Fruit fly (Drosophila melanogaster) whole organism, embryonic: ENCODE measurements around the gene CG14787.
A peak's percentile ranks its signal among the peaks of the same experiment; 100 is the strongest.

Source experiments
- Ada2b ChIP-seq: fragments of 200-800 bp; sonication (Bioruptor generic); IDR thresholded peaks from 2 replicates; pipeline ENCODE4 v1.3.6; 2022; ENCODE audit warnings: missing biosample characterization, missing genetic modification characterization
- Atf3 ChIP-seq: fragments of 200-800 bp; sonication (Bioruptor generic); optimal IDR thresholded peaks from 3 replicates; lab custom pipeline; 2016; ENCODE audit warnings: missing biosample characterization, missing genetic modification characterization
- CG10431 ChIP-seq: fragments of 200-800 bp; sonication (Bioruptor generic); optimal IDR thresholded peaks from 3 replicates; lab custom pipeline; 2018; ENCODE audit warnings: missing biosample characterization, mild to moderate bottlenecking, missing genetic modification characterization
- CG10979 ChIP-seq: fragments of 200-800 bp; sonication (Bioruptor generic); optimal IDR thresholded peaks from 2 replicates; lab custom pipeline; 2018; ENCODE audit warnings: missing biosample characterization, mild to moderate bottlenecking, missing genetic modification characterization, moderate library complexity
- CG11695 ChIP-seq: fragments of 200-800 bp; sonication (Bioruptor generic); IDR thresholded peaks from 3 replicates; pipeline ENCODE4 v1.3.6; 2022; ENCODE audit warnings: missing biosample characterization, missing genetic modification characterization
- CG12219 ChIP-seq: fragments of 200-800 bp; sonication (Bioruptor generic); optimal IDR thresholded peaks from 3 replicates; lab custom pipeline; 2018; ENCODE audit warnings: missing biosample characterization, mild to moderate bottlenecking, missing genetic modification characterization
- CG12299 ChIP-seq: fragments of 200-800 bp; sonication (Bioruptor generic); optimal IDR thresholded peaks from 2 replicates; lab custom pipeline; 2018; ENCODE audit warnings: missing biosample characterization, mild to moderate bottlenecking, missing genetic modification characterization
- CG14441 ChIP-seq: fragments of 200-800 bp; sonication (Bioruptor generic); IDR thresholded peaks from 2 replicates; pipeline ENCODE4 v1.3.6; 2022; ENCODE audit warnings: missing biosample characterization, missing genetic modification characterization
- CG14965 ChIP-seq: fragments of 200-800 bp; sonication (Bioruptor generic); optimal IDR thresholded peaks from 2 replicates; lab custom pipeline; 2016; ENCODE audit warnings: missing biosample characterization, missing genetic modification characterization, borderline replicate concordance
- CG15514 ChIP-seq: fragments of 200-800 bp; sonication (Bioruptor generic); optimal IDR thresholded peaks from 3 replicates; lab custom pipeline; 2017; ENCODE audit warnings: missing biosample characterization, missing genetic modification characterization, mild to moderate bottlenecking, moderate library complexity, missing genetic modification reagents
- CG17829 ChIP-seq: fragments of 200-800 bp; optimal IDR thresholded peaks from 2 replicates; lab custom pipeline; 2019; ENCODE audit warnings: missing biosample characterization, mild to moderate bottlenecking, missing genetic modification characterization, moderate library complexity
- CG4730 ChIP-seq: fragments of 200-800 bp; sonication (Bioruptor generic); IDR thresholded peaks from 2 replicates; pipeline ENCODE4 v1.3.6; 2022; ENCODE audit warnings: missing biosample characterization, missing genetic modification characterization
- CG8281 ChIP-seq: fragments of 200-800 bp; sonication (Bioruptor generic); optimal IDR thresholded peaks from 2 replicates; lab custom pipeline; 2018; ENCODE audit warnings: missing biosample characterization, mild to moderate bottlenecking, missing genetic modification characterization, moderate library complexity
- CG9437 ChIP-seq: fragments of 200-800 bp; sonication (Bioruptor generic); optimal IDR thresholded peaks from 2 replicates; lab custom pipeline; 2018; ENCODE audit warnings: missing biosample characterization, mild to moderate bottlenecking, missing genetic modification characterization
- CG9609 ChIP-seq: fragments of 200-800 bp; sonication (Bioruptor generic); optimal IDR thresholded peaks from 3 replicates; lab custom pipeline; 2016; ENCODE audit warnings: missing biosample characterization, missing genetic modification characterization
- CG9797 ChIP-seq: fragments of 200-800 bp; sonication (Bioruptor generic); optimal IDR thresholded peaks from 3 replicates; lab custom pipeline; 2018; ENCODE audit warnings: missing biosample characterization, mild to moderate bottlenecking, missing genetic modification characterization
- Dip3 ChIP-seq: fragments of 200-800 bp; sonication (Bioruptor generic); optimal IDR thresholded peaks from 3 replicates; lab custom pipeline; 2016; ENCODE audit warnings: missing biosample characterization, missing genetic modification characterization
- Doc3 ChIP-seq: fragments of 200-800 bp; sonication (Bioruptor generic); IDR thresholded peaks from 3 replicates; pipeline ENCODE4 v1.3.6; 2022; ENCODE audit warnings: missing biosample characterization, missing genetic modification characterization; ENCODE audit not compliant: partially characterized antibody
- E2f2 ChIP-seq: fragments of 200-800 bp; sonication (Bioruptor generic); IDR thresholded peaks from 2 replicates; pipeline ENCODE4 v1.3.6; 2022; ENCODE audit warnings: missing biosample characterization, missing genetic modification characterization
- Hr39 ChIP-seq: fragments of >200 bp; optimal IDR thresholded peaks from 2 replicates; lab custom pipeline; 2017
- Hsf ChIP-seq: fragments of 200-800 bp; sonication (Bioruptor generic); optimal IDR thresholded peaks from 3 replicates; lab custom pipeline; 2016; ENCODE audit warnings: missing biosample characterization, missing genetic modification characterization
- MBD-R2 ChIP-seq: fragments of 200-800 bp; sonication (Bioruptor generic); IDR thresholded peaks from 2 replicates; pipeline ENCODE4 v1.3.6; 2022; ENCODE audit warnings: missing biosample characterization, missing genetic modification characterization
- NfI ChIP-seq: fragments of 200-800 bp; sonication (Bioruptor generic); optimal IDR thresholded peaks from 3 replicates; lab custom pipeline; 2018; ENCODE audit warnings: missing biosample characterization, mild to moderate bottlenecking, missing genetic modification characterization, moderate library complexity
- Usf ChIP-seq: fragments of 200-800 bp; sonication (Bioruptor generic); optimal IDR thresholded peaks from 2 replicates; lab custom pipeline; 2017; ENCODE audit warnings: missing genotype, missing biosample characterization, missing genetic modification characterization
- Vsx1 ChIP-seq: fragments of 200-800 bp; sonication (Bioruptor generic); optimal IDR thresholded peaks from 2 replicates; lab custom pipeline; 2017; ENCODE audit warnings: missing biosample characterization, mild to moderate bottlenecking, missing genetic modification characterization, missing genetic modification reagents
- Xrp1 ChIP-seq: fragments of 200-800 bp; sonication (Bioruptor generic); IDR thresholded peaks from 2 replicates; pipeline ENCODE4 v1.3.6; 2022; ENCODE audit warnings: missing biosample characterization, missing genetic modification characterization
- ac ChIP-seq: fragments of 200-800 bp; sonication (Bioruptor generic); optimal IDR thresholded peaks from 3 replicates; lab custom pipeline; 2017; ENCODE audit warnings: missing biosample characterization, mild to moderate bottlenecking, missing genetic modification characterization
- ase ChIP-seq: fragments of 200-800 bp; sonication (Bioruptor generic); IDR thresholded peaks from 3 replicates; pipeline ENCODE4 v1.3.6; 2022; ENCODE audit warnings: missing biosample characterization, missing genetic modification characterization
- ato ChIP-seq: fragments of 200-800 bp; sonication (Bioruptor generic); IDR thresholded peaks from 2 replicates; pipeline ENCODE4 v1.3.6; 2022; ENCODE audit warnings: missing biosample characterization, missing genetic modification characterization; ENCODE audit not compliant: partially characterized antibody
- az2 ChIP-seq: fragments of 200-800 bp; sonication (Bioruptor generic); optimal IDR thresholded peaks from 3 replicates; lab custom pipeline; 2016; ENCODE audit warnings: missing biosample characterization, missing genetic modification characterization
- cato ChIP-seq: fragments of 200-800 bp; sonication (Bioruptor generic); optimal IDR thresholded peaks from 2 replicates; lab custom pipeline; 2016; ENCODE audit warnings: missing biosample characterization, missing genetic modification characterization, borderline replicate concordance
- chinmo ChIP-seq: fragments of 200-800 bp; sonication (Bioruptor generic); IDR thresholded peaks from 4 replicates; pipeline ENCODE4 v1.3.6; 2022; ENCODE audit warnings: missing biosample characterization, missing genetic modification characterization; ENCODE audit not compliant: partially characterized antibody
- ci ChIP-seq: fragments of 200-800 bp; sonication (Bioruptor generic); IDR thresholded peaks from 3 replicates; pipeline ENCODE4 v1.3.6; 2022; ENCODE audit warnings: missing biosample characterization, missing genetic modification characterization
- crol ChIP-seq: fragments of 200-800 bp; sonication (Bioruptor generic); IDR thresholded peaks from 2 replicates; pipeline ENCODE4 v1.3.6; 2022; ENCODE audit warnings: missing biosample characterization, missing genetic modification characterization
- esg ChIP-seq: fragments of 200-800 bp; sonication (Bioruptor generic); conservative IDR thresholded peaks from 2 replicates; pipeline ENCODE4 v1.3.6; 2022; ENCODE audit warnings: missing biosample characterization, missing genetic modification characterization
- ftz-f1 ChIP-seq: fragments of 200-800 bp; sonication (Bioruptor generic); optimal IDR thresholded peaks from 2 replicates; lab custom pipeline; 2016; ENCODE audit warnings: missing biosample characterization, missing genetic modification characterization
- grn ChIP-seq: fragments of 200-800 bp; sonication (Bioruptor generic); optimal IDR thresholded peaks from 3 replicates; lab custom pipeline; 2017; ENCODE audit warnings: missing biosample characterization, missing genetic modification characterization
- gsb ChIP-seq: fragments of 200-800 bp; sonication (Bioruptor generic); IDR thresholded peaks from 2 replicates; pipeline ENCODE4 v1.3.6; 2022; ENCODE audit warnings: missing biosample characterization, missing genetic modification characterization
- ham ChIP-seq: fragments of 200-800 bp; sonication (Bioruptor generic); IDR thresholded peaks from 2 replicates; pipeline ENCODE4 v1.3.6; 2022; ENCODE audit warnings: missing biosample characterization, missing genetic modification characterization
- lbe ChIP-seq: fragments of 200-800 bp; sonication (Bioruptor generic); optimal IDR thresholded peaks from 2 replicates; lab custom pipeline; 2016; ENCODE audit warnings: missing biosample characterization, mild to moderate bottlenecking, missing genetic modification characterization
- nerfin-2 ChIP-seq: fragments of 200-800 bp; sonication (Bioruptor generic); IDR thresholded peaks from 2 replicates; pipeline ENCODE4 v1.3.6; 2022; ENCODE audit warnings: missing biosample characterization, missing genetic modification characterization; ENCODE audit not compliant: partially characterized antibody
- nom ChIP-seq: fragments of 200-800 bp; sonication (Bioruptor generic); optimal IDR thresholded peaks from 2 replicates; lab custom pipeline; 2017; ENCODE audit warnings: missing biosample characterization, missing genetic modification characterization, mild to moderate bottlenecking, moderate library complexity, missing genetic modification reagents
- peb ChIP-seq: fragments of 200-800 bp; sonication (Bioruptor generic); IDR thresholded peaks from 2 replicates; pipeline ENCODE4 v1.3.6; 2022; ENCODE audit warnings: missing biosample characterization, missing genetic modification characterization
- pho ChIP-seq: fragments of 200-800 bp; sonication (Bioruptor generic); optimal IDR thresholded peaks from 2 replicates; lab custom pipeline; 2016; ENCODE audit warnings: missing biosample characterization, missing genetic modification characterization
- pros ChIP-seq: fragments of 200-800 bp; sonication (Bioruptor generic); optimal IDR thresholded peaks from 3 replicates; lab custom pipeline; 2019; ENCODE audit warnings: missing biosample characterization, mild to moderate bottlenecking, missing genetic modification characterization, moderate library complexity
- salm ChIP-seq: fragments of 200-800 bp; sonication (Bioruptor generic); optimal IDR thresholded peaks from 2 replicates; lab custom pipeline; 2018; ENCODE audit warnings: missing biosample characterization, mild to moderate bottlenecking, missing genetic modification characterization
- sens ChIP-seq: fragments of 200-800 bp; sonication (Bioruptor generic); peaks from one replicate; lab custom pipeline; 2016; ENCODE audit warnings: missing biosample characterization, missing genetic modification characterization
- seq ChIP-seq: fragments of 200-800 bp; sonication (Bioruptor generic); IDR thresholded peaks from 2 replicates; pipeline ENCODE4 v1.3.6; 2022; ENCODE audit warnings: missing biosample characterization, missing genetic modification characterization
- sima ChIP-seq: fragments of 200-800 bp; sonication (Bioruptor generic); optimal IDR thresholded peaks from 2 replicates; lab custom pipeline; 2016; ENCODE audit warnings: missing biosample characterization, missing genetic modification characterization
- ssp ChIP-seq: fragments of 200-800 bp; sonication (Bioruptor generic); IDR thresholded peaks from 2 replicates; pipeline ENCODE4 v1.3.6; 2022; ENCODE audit warnings: missing biosample characterization, missing genetic modification characterization
- tio ChIP-seq: fragments of 200-800 bp; sonication (Bioruptor generic); optimal IDR thresholded peaks from 2 replicates; lab custom pipeline; 2017; ENCODE audit warnings: missing biosample characterization, missing genetic modification characterization, inconsistent platforms
- vnd ChIP-seq: fragments of 200-800 bp; sonication (Bioruptor generic); IDR thresholded peaks from 3 replicates; pipeline ENCODE4 v1.3.6; 2022; ENCODE audit warnings: missing biosample characterization, missing genetic modification characterization; ENCODE audit not compliant: partially characterized antibody

CG14787 gene

DNA sequence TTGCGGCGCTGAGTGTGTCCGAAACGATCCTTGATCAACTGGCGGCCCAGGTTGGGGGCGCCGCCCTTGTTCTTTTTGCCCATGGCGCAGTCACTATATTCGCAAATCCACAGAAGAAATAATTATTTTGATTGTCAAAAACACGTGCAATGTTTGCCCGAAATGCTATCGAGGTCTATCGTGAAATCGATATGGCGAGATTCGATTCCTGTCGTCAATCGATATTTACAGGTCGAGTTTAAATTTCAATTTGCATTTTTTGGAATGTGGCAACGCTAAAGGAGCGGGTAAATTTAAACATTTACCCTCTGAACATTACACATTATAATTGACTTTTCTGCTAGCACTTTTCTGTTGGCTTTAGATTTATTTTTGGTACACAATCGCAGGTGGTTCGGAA lies 2.6 kb upstream of the CG14787 start, which contains the start of gene Ns3 (continued):
- TF ChIP-seq CG17829 (tag; lab: Kevin White, UChicago) (peak; percentile 18), ftz-f1 (GFP tag; lab: Kevin White, UChicago) (no peak), E2f2 (GFP tag; lab: Robert Waterston, UW) (peak; percentile 95), CG15514 (GFP tag; lab: Kevin White, UChicago) (peak; percentile 86), crol (GFP tag; lab: Robert Waterston, UW) (no peak), MBD-R2 (peak; percentile 70), tio (GFP tag; lab: Kevin White, UChicago) (no peak), CG9437 (GFP tag; lab: Kevin White, UChicago) (no peak), lbe (GFP tag; lab: Kevin White, UChicago) (no peak), pros (GFP tag; lab: Kevin White, UChicago) (no peak), ac (GFP tag; lab: Kevin White, UChicago) (no peak), CG10431 (GFP tag; lab: Kevin White, UChicago) (no peak), cato (GFP tag; lab: Kevin White, UChicago) (no peak), Xrp1 (no peak), CG11695 (GFP tag; lab: Robert Waterston, UW) (no peak), CG12299 (tag; lab: Kevin White, UChicago) (no peak), sima (GFP tag; lab: Kevin White, UChicago) (no peak), ato (GFP tag; lab: Robert Waterston, UW) (peak; percentile 87), Usf (GFP tag; lab: Kevin White, UChicago) (no peak), grn (GFP tag; lab: Kevin White, UChicago) (no peak), CG14441 (GFP tag; lab: Robert Waterston, UW) (no peak), peb (GFP tag; lab: Robert Waterston, UW) (no peak), nom (GFP tag; lab: Kevin White, UChicago) (no peak), CG9797 (peak; percentile 28), ham (GFP tag; lab: Robert Waterston, UW) (no peak), nerfin-2 (GFP tag; lab: Robert Waterston, UW) (peak; percentile 82), seq (GFP tag; lab: Robert Waterston, UW) (no peak), ase (GFP tag; lab: Robert Waterston, UW) (no peak), chinmo (GFP tag; lab: Robert Waterston, UW) (peak; percentile 88), NfI (no peak), esg (GFP tag; lab: Robert Waterston, UW) (no peak), Ada2b (GFP tag; lab: Robert Waterston, UW) (no peak), CG9609 (no peak), CG10979 (tag; lab: Kevin White, UChicago) (no peak), CG4730 (GFP tag; lab: Robert Waterston, UW) (no peak), salm (no peak), ci (GFP tag; lab: Robert Waterston, UW) (no peak), gsb (GFP tag; lab: Robert Waterston, UW) (no peak), sens (peak; percentile 64), Doc3 (GFP tag; lab: Robert Waterston, UW) (peak; percentile 72), CG12219 (GFP tag; lab: Kevin White, UChicago) (no peak), ssp (GFP tag; lab: Robert Waterston, UW) (no peak), Dip3 (GFP tag; lab: Kevin White, UChicago) (no peak), CG14965 (no peak), CG8281 (tag; lab: Kevin White, UChicago) (no peak), Vsx1 (no peak), Hsf (GFP tag; lab: Kevin White, UChicago) (no peak), az2 (no peak), pho (GFP tag; lab: Kevin White, UChicago) (no peak), Hr39 (no peak), Atf3 (GFP tag; lab: Kevin White, UChicago) (no peak), vnd (GFP tag; lab: Robert Waterston, UW) (peak; percentile 84)
